Worm (Caenorhabditis elegans) whole organism, L4 larva: Measurements from ENCODE around the gene fbxb-45.

ENCODE experiments used
- F10B5.3 ChIP-seq: sonication (generic microtip); optimal IDR thresholded peaks from 2 replicates; lab custom pipeline; 2016; ENCODE audit warnings: mild to moderate bottlenecking, missing genetic modification characterization, missing compliant biosample characterization
- F26F4.8 ChIP-seq: fragments of 200-800 bp; sonication (Bioruptor generic); conservative IDR thresholded peaks from 2 replicates; pipeline ENCODE4 v1.3.6; 2022; ENCODE audit warnings: missing genetic modification characterization, missing compliant biosample characterization
- F49E8.2 ChIP-seq: sonication (generic microtip); optimal IDR thresholded peaks from 2 replicates; lab custom pipeline; 2016; ENCODE audit warnings: missing compliant biosample characterization, mild to moderate bottlenecking, missing genetic modification characterization, borderline replicate concordance
- R02D3.7 ChIP-seq: fragments of 150-350 bp; sonication (generic microtip); optimal IDR thresholded peaks from 3 replicates; lab custom pipeline; 2014; ENCODE audit warnings: missing biosample characterization, missing genetic modification characterization
- T20F7.1 ChIP-seq: fragments of 200-800 bp; sonication (Bioruptor generic); optimal IDR thresholded peaks from 2 replicates; lab custom pipeline; 2018; ENCODE audit warnings: mild to moderate bottlenecking, missing genetic modification characterization, missing compliant biosample characterization
- T26A8.4 ChIP-seq: fragments of 200-800 bp; sonication (Bioruptor generic); IDR thresholded peaks from 2 replicates; pipeline ENCODE4 v1.3.6; 2022; ENCODE audit warnings: missing genetic modification characterization, missing compliant biosample characterization
- Y105C5A.15 ChIP-seq: fragments of 200-800 bp; sonication (Bioruptor generic); IDR thresholded peaks from 2 replicates; pipeline ENCODE4 v1.3.6; 2022; ENCODE audit warnings: missing genetic modification characterization, missing compliant biosample characterization
- Y48G9A.11 ChIP-seq: fragments of 200-800 bp; sonication (Bioruptor generic); IDR thresholded peaks from 2 replicates; pipeline ENCODE4 v1.3.6; 2022; ENCODE audit warnings: missing genetic modification reagents, missing genetic modification characterization, missing compliant biosample characterization
- Y75B8A.6 ChIP-seq: fragments of 200-800 bp; sonication (Bioruptor generic); IDR thresholded peaks from 2 replicates; pipeline ENCODE4 v1.3.6; 2022; ENCODE audit warnings: missing genetic modification reagents, missing genetic modification characterization, missing compliant biosample characterization
- ZK337.2 ChIP-seq: fragments of 200-800 bp; sonication (Bioruptor generic); IDR thresholded peaks from 2 replicates; pipeline ENCODE4 v1.3.6; 2022; ENCODE audit warnings: missing genetic modification reagents, missing genetic modification characterization, missing compliant biosample characterization
- aha-1 ChIP-seq: fragments of 150-350 bp; peaks from one replicate; lab custom pipeline; 2014; ENCODE audit warnings: missing biosample characterization, missing genetic modification characterization
- ama-1 ChIP-seq: fragments of 150-350 bp; optimal IDR thresholded peaks from 2 replicates; lab custom pipeline; 2014; ENCODE audit warnings: inconsistent platforms, mixed read lengths
- ceh-32 ChIP-seq: sonication (generic microtip); optimal IDR thresholded peaks from 2 replicates; lab custom pipeline; 2016; ENCODE audit warnings: mild to moderate bottlenecking, missing genetic modification characterization, missing compliant biosample characterization; ENCODE audit not compliant: poor library complexity
- ceh-62 ChIP-seq: sonication (generic microtip); optimal IDR thresholded peaks from 2 replicates; lab custom pipeline; 2017; ENCODE audit warnings: missing biosample characterization, missing genetic modification characterization
- daf-12 ChIP-seq: fragments of 150-350 bp; optimal IDR thresholded peaks from 2 replicates; lab custom pipeline; 2014; ENCODE audit warnings: missing biosample characterization, missing genetic modification reagents, missing genetic modification characterization
- daf-16 ChIP-seq, 3 experiments: sonication (generic microtip); optimal IDR thresholded peaks; 2 replicates each; lab custom pipeline; 2016 to 2017; ENCODE audit warnings: missing genetic modification characterization in 3 of 3, missing genetic modification reagents in 3 of 3, mild to moderate bottlenecking in 2 of 3, missing compliant biosample characterization in 2 of 3, missing biosample characterization in 1 of 3, moderate library complexity in 1 of 3
- daf-8 ChIP-seq: fragments of 200-800 bp; sonication (Bioruptor generic); IDR thresholded peaks from 2 replicates; pipeline ENCODE4 v1.3.6; 2022; ENCODE audit warnings: missing genetic modification characterization, missing compliant biosample characterization
- dmd-6 ChIP-seq: fragments of 200-800 bp; sonication (Bioruptor generic); IDR thresholded peaks from 2 replicates; pipeline ENCODE4 v1.3.6; 2022; ENCODE audit warnings: missing genetic modification reagents, missing genetic modification characterization, missing compliant biosample characterization
- dmd-8 ChIP-seq: fragments of 200-800 bp; sonication (Bioruptor generic); IDR thresholded peaks from 2 replicates; pipeline ENCODE4 v1.3.6; 2022; ENCODE audit warnings: missing genetic modification characterization, missing compliant biosample characterization
- dve-1 ChIP-seq: sonication (generic microtip); optimal IDR thresholded peaks from 2 replicates; lab custom pipeline; 2017; ENCODE audit warnings: antibody characterized with exemption, mild to moderate bottlenecking, missing genetic modification characterization, missing compliant biosample characterization; ENCODE audit not compliant: insufficient read depth
- egl-27 ChIP-seq: sonication (generic microtip); optimal IDR thresholded peaks from 3 replicates; lab custom pipeline; 2017; ENCODE audit warnings: missing biosample characterization, missing genetic modification reagents, missing genetic modification characterization
- fos-1 ChIP-seq: fragments of 150-350 bp; optimal IDR thresholded peaks from 2 replicates; lab custom pipeline; 2014; ENCODE audit warnings: missing biosample characterization, missing genetic modification characterization
- gei-8 ChIP-seq: fragments of 200-800 bp; sonication (Bioruptor generic); optimal IDR thresholded peaks from 2 replicates; lab custom pipeline; 2018; ENCODE audit warnings: mild to moderate bottlenecking, missing genetic modification characterization, missing compliant biosample characterization
- jun-1 ChIP-seq: fragments of 150-350 bp; optimal IDR thresholded peaks from 2 replicates; lab custom pipeline; 2014; ENCODE audit warnings: missing biosample characterization, missing genetic modification reagents, missing genetic modification characterization
- lim-7 ChIP-seq: fragments of 200-800 bp; sonication (Bioruptor generic); IDR thresholded peaks from 2 replicates; pipeline ENCODE4 v1.3.6; 2022; ENCODE audit warnings: missing genetic modification characterization, missing compliant biosample characterization
- lin-15B ChIP-seq: fragments of 150-350 bp; sonication (generic microtip); optimal IDR thresholded peaks from 3 replicates; lab custom pipeline; 2014; ENCODE audit warnings: missing biosample characterization, missing genetic modification characterization
- lin-29 ChIP-seq: fragments of 200-800 bp; sonication (Bioruptor generic); IDR thresholded peaks from 2 replicates; pipeline ENCODE4 v1.3.6; 2022; ENCODE audit warnings: missing genetic modification reagents, missing genetic modification characterization, missing compliant biosample characterization
- lir-3 ChIP-seq: sonication (generic microtip); optimal IDR thresholded peaks from 2 replicates; lab custom pipeline; 2016; ENCODE audit warnings: mild to moderate bottlenecking, missing genetic modification characterization, missing compliant biosample characterization
- mdl-1 ChIP-seq, 2 experiments: fragments of 150-350 bp in 1 of 2; sonication (generic microtip) in 1 of 2; optimal IDR thresholded peaks; 2 replicates each; lab custom pipeline; 2014 to 2017; ENCODE audit warnings: missing biosample characterization in 2 of 2, missing genetic modification characterization in 2 of 2
- mep-1 ChIP-seq: fragments of 150-350 bp; sonication (generic microtip); optimal IDR thresholded peaks from 3 replicates; lab custom pipeline; 2014; ENCODE audit warnings: missing biosample characterization, missing genetic modification characterization
- mxl-2 ChIP-seq: fragments of 200-800 bp; sonication (Bioruptor generic); conservative IDR thresholded peaks from 2 replicates; pipeline ENCODE4 v1.3.6; 2022; ENCODE audit warnings: missing genetic modification reagents, missing genetic modification characterization, missing compliant biosample characterization
- nhr-10 ChIP-seq: fragments of 150-350 bp; optimal IDR thresholded peaks from 2 replicates; lab custom pipeline; 2014; ENCODE audit warnings: missing biosample characterization, missing genetic modification characterization
- nhr-102 ChIP-seq: sonication (generic microtip); optimal IDR thresholded peaks from 2 replicates; lab custom pipeline; 2016; ENCODE audit warnings: mild to moderate bottlenecking, missing genetic modification characterization, moderate library complexity, missing compliant biosample characterization
- nhr-11 ChIP-seq: fragments of 150-350 bp; optimal IDR thresholded peaks from 2 replicates; lab custom pipeline; 2014; ENCODE audit warnings: missing biosample characterization, missing genetic modification characterization
- nhr-237 ChIP-seq: sonication (generic microtip); optimal IDR thresholded peaks from 2 replicates; lab custom pipeline; 2017; ENCODE audit warnings: missing biosample characterization, missing genetic modification characterization
- nhr-25 ChIP-seq: sonication (generic microtip); optimal IDR thresholded peaks from 2 replicates; lab custom pipeline; 2017; ENCODE audit warnings: missing genetic modification characterization, mild to moderate bottlenecking, missing compliant biosample characterization, antibody characterized with exemption, moderate library complexity, borderline replicate concordance; ENCODE audit not compliant: insufficient read depth
- nhr-28 ChIP-seq: fragments of 150-350 bp; optimal IDR thresholded peaks from 2 replicates; lab custom pipeline; 2014; ENCODE audit warnings: missing biosample characterization, missing genetic modification characterization
- nhr-48 ChIP-seq: sonication (generic microtip); optimal IDR thresholded peaks from 2 replicates; lab custom pipeline; 2016; ENCODE audit warnings: mild to moderate bottlenecking, missing genetic modification characterization, missing compliant biosample characterization
- nhr-6 ChIP-seq: fragments of 150-350 bp; optimal IDR thresholded peaks from 2 replicates; lab custom pipeline; 2014; ENCODE audit warnings: missing biosample characterization, missing genetic modification characterization
- nhr-76 ChIP-seq: fragments of 150-350 bp; optimal IDR thresholded peaks from 2 replicates; lab custom pipeline; 2014; ENCODE audit warnings: missing biosample characterization, missing genetic modification characterization
- nhr-77 ChIP-seq: fragments of 150-350 bp; optimal IDR thresholded peaks from 2 replicates; lab custom pipeline; 2014; ENCODE audit warnings: missing biosample characterization, missing genetic modification characterization
- php-3 ChIP-seq: fragments of 200-800 bp; sonication (Bioruptor generic); IDR thresholded peaks from 2 replicates; pipeline ENCODE4 v1.3.6; 2022; ENCODE audit warnings: missing genetic modification reagents, missing genetic modification characterization, missing compliant biosample characterization
- pqm-1 ChIP-seq: sonication (generic microtip); optimal IDR thresholded peaks from 2 replicates; lab custom pipeline; 2017; ENCODE audit warnings: missing biosample characterization, missing genetic modification characterization
- set-16 ChIP-seq: fragments of 200-800 bp; sonication (Bioruptor generic); IDR thresholded peaks from 2 replicates; pipeline ENCODE4 v1.3.6; 2022; ENCODE audit warnings: missing genetic modification reagents, missing genetic modification characterization, missing compliant biosample characterization
- skn-1 ChIP-seq: fragments of 150-350 bp; optimal IDR thresholded peaks from 2 replicates; lab custom pipeline; 2014; ENCODE audit warnings: missing biosample characterization, missing genetic modification characterization
- snpc-1.2 ChIP-seq: fragments of 200-800 bp; sonication (Bioruptor generic); IDR thresholded peaks from 2 replicates; pipeline ENCODE4 v1.3.6; 2022; ENCODE audit warnings: missing genetic modification reagents, missing genetic modification characterization, missing compliant biosample characterization
- spr-1 ChIP-seq: sonication (generic microtip); optimal IDR thresholded peaks from 2 replicates; lab custom pipeline; 2016; ENCODE audit warnings: mild to moderate bottlenecking, missing genetic modification characterization, missing compliant biosample characterization
- unc-130 ChIP-seq: sonication (generic microtip); optimal IDR thresholded peaks from 2 replicates; lab custom pipeline; 2016; ENCODE audit warnings: missing genetic modification reagents, missing genetic modification characterization, missing compliant biosample characterization
- zfp-3 ChIP-seq: fragments of 200-800 bp; sonication (Bioruptor generic); conservative IDR thresholded peaks from 2 replicates; pipeline ENCODE4 v1.3.6; 2022; ENCODE audit warnings: missing genetic modification reagents, missing genetic modification characterization, missing compliant biosample characterization
- ztf-11 ChIP-seq: fragments of 150-350 bp; optimal IDR thresholded peaks from 2 replicates; lab custom pipeline; 2014; ENCODE audit warnings: missing biosample characterization, missing genetic modification characterization
- ztf-7 ChIP-seq: fragments of 150-350 bp; optimal IDR thresholded peaks from 2 replicates; lab custom pipeline; 2014; ENCODE audit warnings: missing biosample characterization, missing genetic modification characterization

The fbxb-45 gene

ce11 chrII:1085546-1085945 is 41.7 kb upstream of the fbxb-45 start:
- no peak for TF ChIP-seq R02D3.7 (tag; lab: Kevin White, UChicago)
- no peak for TF ChIP-seq lir-3 (tag; lab: Kevin White, UChicago)

DNA sequence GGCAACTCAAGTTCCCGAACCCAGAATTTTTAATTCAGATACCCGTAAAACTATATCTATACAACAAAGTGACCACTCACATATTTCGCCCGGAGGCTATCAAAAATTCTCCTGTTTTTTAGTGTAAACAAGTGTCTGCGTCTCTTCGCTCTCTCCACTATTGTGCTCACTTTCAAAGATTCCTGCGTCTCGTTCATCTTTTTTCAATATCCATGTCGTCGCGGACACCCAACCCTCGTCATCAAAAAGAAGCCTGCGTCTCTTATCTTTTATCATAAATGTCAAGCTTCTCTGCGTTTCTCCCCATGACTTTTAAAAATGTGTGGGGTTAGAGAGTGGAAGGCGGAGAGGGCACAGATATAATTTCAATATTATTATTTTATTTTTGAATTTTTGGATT is 41.1 kb upstream of the fbxb-45 start:
- TF ChIP-seq dmd-8 (GFP tag; lab: Robert Waterston, UW) (no peak), jun-1 (tag; lab: Kevin White, UChicago) (no peak), T26A8.4 (no peak), ama-1 (lab: Kevin White, UChicago) (no peak), egl-27 (no peak), php-3 (GFP tag; lab: Robert Waterston, UW) (no peak), pqm-1 (tag; lab: Kevin White, UChicago) (no peak), daf-16 (GFP tag; optimal IDR thresholded peaks at IDR 0.05; lab: Kevin White, UChicago) (peak in 1 of 2 experiments; percentile 74), daf-16 (tag; optimal IDR thresholded peaks at IDR 0.05; lab: Kevin White, UChicago) (peak; percentile 17), gei-8 (GFP tag; lab: Kevin White, UChicago) (no peak), dve-1 (peak; percentile 65), nhr-77 (tag; lab: Kevin White, UChicago) (no peak), Y48G9A.11 (GFP tag; lab: Robert Waterston, UW) (no peak), mep-1 (tag; lab: Kevin White, UChicago) (peak; percentile 26), ztf-7 (no peak), nhr-28 (tag; lab: Kevin White, UChicago) (no peak), nhr-11 (tag; lab: Kevin White, UChicago) (peak; percentile 66), F26F4.8 (GFP tag; lab: Robert Waterston, UW) (no peak), nhr-25 (no peak), daf-8 (GFP tag; lab: Robert Waterston, UW) (no peak), Y75B8A.6 (GFP tag; lab: Robert Waterston, UW) (no peak), set-16 (GFP tag; lab: Robert Waterston, UW) (no peak), nhr-48 (tag; lab: Kevin White, UChicago) (no peak), lin-29 (GFP tag; lab: Robert Waterston, UW) (no peak), ceh-32 (tag; lab: Kevin White, UChicago) (no peak), dmd-6 (GFP tag; lab: Robert Waterston, UW) (no peak), T20F7.1 (GFP tag; lab: Kevin White, UChicago) (no peak), nhr-237 (tag; lab: Kevin White, UChicago) (no peak), aha-1 (no peak), ZK337.2 (GFP tag; lab: Robert Waterston, UW) (no peak), lir-3 (tag; lab: Kevin White, UChicago) (no peak), Y105C5A.15 (GFP tag; lab: Robert Waterston, UW) (no peak), F49E8.2 (tag; lab: Kevin White, UChicago) (no peak), spr-1 (tag; lab: Kevin White, UChicago) (no peak), ceh-62 (tag; lab: Kevin White, UChicago) (no peak), mxl-2 (GFP tag; lab: Robert Waterston, UW) (no peak), fos-1 (tag; lab: Kevin White, UChicago) (no peak), F10B5.3 (tag; lab: Kevin White, UChicago) (no peak), mdl-1 (tag; optimal IDR thresholded peaks at IDR 0.05; lab: Kevin White, UChicago) (peak in 1 of 2 experiments; percentile 65), skn-1 (tag; lab: Kevin White, UChicago) (no peak), unc-130 (GFP tag; lab: Kevin White, UChicago) (no peak), nhr-102 (tag; lab: Kevin White, UChicago) (no peak), snpc-1.2 (GFP tag; lab: Robert Waterston, UW) (no peak), zfp-3 (GFP tag; lab: Robert Waterston, UW) (no peak), daf-12 (tag; lab: Kevin White, UChicago) (no peak), nhr-76 (tag; lab: Kevin White, UChicago) (no peak), ztf-11 (tag; lab: Kevin White, UChicago) (no peak), lim-7 (GFP tag; lab: Robert Waterston, UW) (no peak), lin-15B (tag; lab: Kevin White, UChicago) (no peak), nhr-6 (no peak), nhr-10 (tag; lab: Kevin White, UChicago) (no peak)
